Worm (Caenorhabditis elegans): ENCODE data around the gene oat-1.

Gene oat-1

DNA sequence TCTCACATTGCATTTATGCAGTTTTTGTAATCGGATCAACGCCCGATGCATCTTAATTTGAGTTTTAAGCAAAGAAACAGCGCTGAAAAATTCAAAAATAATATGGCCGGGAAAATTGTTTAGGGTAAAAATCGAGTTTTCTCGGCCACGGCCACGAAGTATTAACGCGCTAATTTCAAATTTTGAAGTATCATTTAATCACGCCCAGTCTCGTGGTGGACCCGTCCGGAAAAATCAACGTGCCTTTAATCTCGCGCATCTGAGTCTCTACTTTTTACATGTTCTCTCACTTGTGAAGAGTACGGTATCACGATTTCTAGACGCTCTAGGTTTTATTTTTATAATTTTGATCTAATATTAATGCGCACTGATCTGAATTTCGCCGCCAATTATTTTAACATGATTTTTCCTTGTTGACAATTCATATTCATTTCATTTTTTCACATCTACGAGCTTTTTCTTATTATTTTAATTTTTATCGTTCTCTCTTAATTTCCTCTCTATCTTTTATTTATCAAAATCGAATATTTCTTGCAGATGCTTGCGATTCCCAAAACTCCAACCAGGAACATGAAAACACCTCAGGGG is 26.5 kb upstream of the oat-1 start, which contains the start of the genes acdh-13 and mesp-1 (continued):
- TF ChIP-seq sdz-38 (tag; optimal IDR thresholded peaks at IDR 0.05): no peak
- TF ChIP-seq nhr-80 (tag; optimal IDR thresholded peaks at IDR 0.05): no peak
- TF ChIP-seq cebp-2 (GFP tag; IDR thresholded peaks at IDR 0.05): no peak
- TF ChIP-seq ztf-22 (GFP tag; optimal IDR thresholded peaks at IDR 0.05): no peak
- TF ChIP-seq snpc-1.3 (tag; optimal IDR thresholded peaks at IDR 0.05; ENCODE audit: insufficient read depth): peak; percentile 81
- peak; percentile 59 for TF ChIP-seq tbp1 (GFP tag; optimal IDR thresholded peaks at IDR 0.05)
- TF ChIP-seq B0019.2 (GFP tag; conservative IDR thresholded peaks at IDR 0.05): peak; percentile 79
- peak; percentile 25 to 28 for TF ChIP-seq rec-8 (tag; optimal IDR thresholded peaks at IDR 0.05)
- no peak for TF ChIP-seq ztf-3 (GFP tag; optimal IDR thresholded peaks at IDR 0.05)
- no peak for TF ChIP-seq T07F8.4 (tag; optimal IDR thresholded peaks at IDR 0.05)
- TF ChIP-seq rcor-1 (GFP tag; IDR thresholded peaks at IDR 0.05): peak; percentile 76
- TF ChIP-seq snpc-1.1 (tag; optimal IDR thresholded peaks at IDR 0.05; ENCODE audit: insufficient read depth): peak; percentile 40
- TF ChIP-seq madf-10 (tag; optimal IDR thresholded peaks at IDR 0.05): no peak
- peak; percentile 74 for TF ChIP-seq ekl-4 (GFP tag; IDR thresholded peaks at IDR 0.05)
- TF ChIP-seq F49E8.2 (tag; optimal IDR thresholded peaks at IDR 0.05; ENCODE audit: insufficient read depth): peak; percentile 58
- TF ChIP-seq lsl-1 (GFP tag; optimal IDR thresholded peaks at IDR 0.05): peak; percentile 90
- TF ChIP-seq somi-1 (GFP tag; optimal IDR thresholded peaks at IDR 0.05): no peak
- TF ChIP-seq Y67H2A.10 (GFP tag; conservative IDR thresholded peaks at IDR 0.05): no peak
- TF ChIP-seq hsf-1 (GFP tag; IDR thresholded peaks at IDR 0.05): peak; percentile 86
- TF ChIP-seq sptf-2 (GFP tag; optimal IDR thresholded peaks at IDR 0.05): no peak
- TF ChIP-seq lin-54 (GFP tag; optimal IDR thresholded peaks at IDR 0.05): peak; percentile 95
- TF ChIP-seq mes-4 (tag; optimal IDR thresholded peaks at IDR 0.05): no peak
- TF ChIP-seq ceh-58 (GFP tag; IDR thresholded peaks at IDR 0.05): no peak
- TF ChIP-seq unc-130 (GFP tag; optimal IDR thresholded peaks at IDR 0.05): peak; percentile 94
- TF ChIP-seq lin-26 (GFP tag; IDR thresholded peaks at IDR 0.05): no peak
- no peak for TF ChIP-seq F23B12.7 (tag; optimal IDR thresholded peaks at IDR 0.05; ENCODE audit: insufficient read depth)
- no peak for TF ChIP-seq K11D2.4 (GFP tag; IDR thresholded peaks at IDR 0.05)
- no peak for TF ChIP-seq Y53F4B.3 (GFP tag; IDR thresholded peaks at IDR 0.05)
- peak; percentile 72; the same call in 1 of the 2 replicates for TF ChIP-seq Y95B8A.8 (GFP tag; IDR thresholded peaks at IDR 0.05)
- TF ChIP-seq egrh-3 (GFP tag; IDR thresholded peaks at IDR 0.05): no peak
- TF ChIP-seq dpff-1 (tag; optimal IDR thresholded peaks at IDR 0.05): no peak
- no peak for TF ChIP-seq hlh-26 (GFP tag; conservative IDR thresholded peaks at IDR 0.05)
- TF ChIP-seq ztf-28 (GFP tag; IDR thresholded peaks at IDR 0.05): peak; percentile 84
- TF ChIP-seq nfya-1 (tag; optimal IDR thresholded peaks at IDR 0.05; ENCODE audit: borderline replicate concordance, insufficient read depth): no peak
- no peak for TF ChIP-seq pha-4 (tag; optimal IDR thresholded peaks at IDR 0.05)
- TF ChIP-seq Y79H2A.3 (GFP tag; conservative IDR thresholded peaks at IDR 0.05): no peak
- no peak for TF ChIP-seq akir-1 (GFP tag; optimal IDR thresholded peaks at IDR 0.05)
- peak; percentile 57 for TF ChIP-seq athp-1 (tag; optimal IDR thresholded peaks at IDR 0.05)
- TF ChIP-seq K12H6.12 (tag; optimal IDR thresholded peaks at IDR 0.05): no peak
- TF ChIP-seq ceh-27 (GFP tag; optimal IDR thresholded peaks at IDR 0.05): peak; percentile 21
- TF ChIP-seq dox-1 (GFP tag; IDR thresholded peaks at IDR 0.05): peak; percentile 92
- TF ChIP-seq ceh-40 (GFP tag; IDR thresholded peaks at IDR 0.05): 0 out of 2 replicates have a peak, but pooled peaks have one; percentile 44
- no peak for TF ChIP-seq F22D6.2 (tag; optimal IDR thresholded peaks at IDR 0.05)
- no peak for TF ChIP-seq zim-3 (tag; optimal IDR thresholded peaks at IDR 0.05)
- no peak for TF ChIP-seq hmg-20 (GFP tag; IDR thresholded peaks at IDR 0.05)
- no peak for TF ChIP-seq mel-28 (tag; optimal IDR thresholded peaks at IDR 0.05; ENCODE audit: borderline replicate concordance)
- no peak for TF ChIP-seq bed-1 (GFP tag; IDR thresholded peaks at IDR 0.05)

Measured in whole organism, young adult.